Fruit fly (Drosophila melanogaster): Measurements from ENCODE around the gene CG9117.

The CG9117 gene

dm6 chr2L:6019352-6020131 is 18.2 kb downstream of the CG9117 start, which contains the start of gene H2.0:
Gene H2.0, minus strand, starts transcription at chr2L:6019402.
- TF ChIP-seq kay (GFP tag; ENCODE audit: borderline replicate concordance) = no peak
- no peak for TF ChIP-seq CG33017 (tag; optimal IDR thresholded peaks at IDR 0.05)
- TF ChIP-seq Clk (GFP tag; optimal IDR thresholded peaks at IDR 0.05) = no peak
- TF ChIP-seq CG14711 (tag; optimal IDR thresholded peaks at IDR 0.05) = no peak
- TF ChIP-seq CG7101 (tag; optimal IDR thresholded peaks at IDR 0.05) = no peak
- no peak for TF ChIP-seq toe (GFP tag; optimal IDR thresholded peaks at IDR 0.05)
- no peak for TF ChIP-seq cnc (optimal IDR thresholded peaks at IDR 0.05)
- no peak for TF ChIP-seq CG5204 (GFP tag; optimal IDR thresholded peaks at IDR 0.05)

dm6 chr2L:6013071-6013417 is 24.7 kb downstream of the CG9117 start:
- TF ChIP-seq CG11617 (GFP tag; optimal IDR thresholded peaks at IDR 0.05) (no peak), CG1620 (GFP tag; optimal IDR thresholded peaks at IDR 0.05) (no peak)

- TF ChIP-seq Crg-1 (GFP tag; optimal IDR thresholded peaks at IDR 0.05) (no peak), tj (GFP tag; optimal IDR thresholded peaks at IDR 0.05) (peak; percentile 91), Mnt (GFP tag; optimal IDR thresholded peaks at IDR 0.05) (no peak), bab1 (GFP tag; optimal IDR thresholded peaks at IDR 0.05) (peak; percentile 57)
Observed at dm6 chr2L:6012303-6013070, 25.2 kb downstream of the CG9117 start, which contains the start of gene CG9098. Gene CG9098, minus strand, starts transcription at chr2L:6012338.

dm6 chr2L:6006508-6007232 is 31.0 kb downstream of the CG9117 start, which contains the start of gene Gal:
Gene Gal, minus strand, starts transcription at chr2L:6006827.
- TF ChIP-seq CG12768 (GFP tag; optimal IDR thresholded peaks at IDR 0.05) (peak; percentile 27), tj (GFP tag; optimal IDR thresholded peaks at IDR 0.05) (no peak)

- no peak for TF ChIP-seq Clk (GFP tag; optimal IDR thresholded peaks at IDR 0.05)
- TF ChIP-seq kay (GFP tag; ENCODE audit: borderline replicate concordance) = no peak
- TF ChIP-seq CG12768 (GFP tag; optimal IDR thresholded peaks at IDR 0.05) = no peak
- no peak for TF ChIP-seq CG7045 (GFP tag; optimal IDR thresholded peaks at IDR 0.05)
- no peak for TF ChIP-seq Mnt (GFP tag; optimal IDR thresholded peaks at IDR 0.05)
- TF ChIP-seq Crg-1 (GFP tag; optimal IDR thresholded peaks at IDR 0.05) = no peak
- TF ChIP-seq cnc (optimal IDR thresholded peaks at IDR 0.05) = no peak
- TF ChIP-seq bab1 (GFP tag; optimal IDR thresholded peaks at IDR 0.05) = no peak
- TF ChIP-seq CG7101 (tag; optimal IDR thresholded peaks at IDR 0.05) = no peak
- TF ChIP-seq toe (GFP tag; optimal IDR thresholded peaks at IDR 0.05) = no peak
- TF ChIP-seq CG5204 (GFP tag; optimal IDR thresholded peaks at IDR 0.05) = no peak
- TF ChIP-seq cic (GFP tag; optimal IDR thresholded peaks at IDR 0.05) = no peak
- TF ChIP-seq CG14711 (tag; optimal IDR thresholded peaks at IDR 0.05) = no peak
- TF ChIP-seq ovo (GFP tag; optimal IDR thresholded peaks at IDR 0.05) = no peak
- no peak for TF ChIP-seq CG1620 (GFP tag; optimal IDR thresholded peaks at IDR 0.05)
Observed at dm6 chr2L:6000065-6000464, 37.6 kb downstream of the CG9117 start, which contains the start of gene Tsp26A. Gene Tsp26A, plus strand, starts transcription at chr2L:6000228.

dm6 chr2L:5999247-5999646 is 38.5 kb downstream of the CG9117 start, which contains the start of gene Kdm5:
Gene Kdm5, minus strand, starts transcription at chr2L:5999501.
- TF ChIP-seq CG14711 (tag; optimal IDR thresholded peaks at IDR 0.05) = peak; percentile 32
- TF ChIP-seq Clk (GFP tag; optimal IDR thresholded peaks at IDR 0.05) = peak; percentile 8
- peak; percentile 39 for TF ChIP-seq CG33017 (tag; optimal IDR thresholded peaks at IDR 0.05)
- TF ChIP-seq toe (GFP tag; optimal IDR thresholded peaks at IDR 0.05) = no peak
- TF ChIP-seq CG7045 (GFP tag; optimal IDR thresholded peaks at IDR 0.05) = no peak
- TF ChIP-seq bab1 (GFP tag; optimal IDR thresholded peaks at IDR 0.05) = peak; percentile 38
- TF ChIP-seq CG12768 (GFP tag; optimal IDR thresholded peaks at IDR 0.05) = peak; percentile 24
- TF ChIP-seq CG5204 (GFP tag; optimal IDR thresholded peaks at IDR 0.05) = no peak
- TF ChIP-seq ovo (GFP tag; optimal IDR thresholded peaks at IDR 0.05) = no peak
- TF ChIP-seq CG7101 (tag; optimal IDR thresholded peaks at IDR 0.05) = peak; percentile 66
- TF ChIP-seq Hr96 (GFP tag; optimal IDR thresholded peaks at IDR 0.05) = no peak
- TF ChIP-seq pad (GFP tag; optimal IDR thresholded peaks at IDR 0.05) = peak; percentile 40
- TF ChIP-seq cic (GFP tag; optimal IDR thresholded peaks at IDR 0.05) = peak; percentile 32
- TF ChIP-seq Mnt (GFP tag; optimal IDR thresholded peaks at IDR 0.05) = peak; percentile 76
- TF ChIP-seq Crg-1 (GFP tag; optimal IDR thresholded peaks at IDR 0.05) = peak; percentile 72
- peak; percentile 10 for TF ChIP-seq tj (GFP tag; optimal IDR thresholded peaks at IDR 0.05)
- peak; percentile 28 for TF ChIP-seq CG1620 (GFP tag; optimal IDR thresholded peaks at IDR 0.05)
- TF ChIP-seq kay (GFP tag; ENCODE audit: borderline replicate concordance) = no peak
- no peak for TF ChIP-seq cnc (optimal IDR thresholded peaks at IDR 0.05)
- TF ChIP-seq CG11617 (GFP tag; optimal IDR thresholded peaks at IDR 0.05) = no peak

Data from whole organism, adult.